Worm (Caenorhabditis elegans) whole organism, late embryonic: Measurements from ENCODE around the gene fbxb-98.

Source experiments
- K02D7.2 ChIP-seq: sonication (generic microtip); optimal IDR thresholded peaks from 2 replicates; lab custom pipeline; 2017; ENCODE audit warnings: mild to moderate bottlenecking, missing genetic modification characterization, missing compliant biosample characterization
- ama-1 ChIP-seq: fragments of 150-350 bp; optimal IDR thresholded peaks from 2 replicates; lab custom pipeline; 2014
- ceh-2 ChIP-seq: sonication (generic microtip); optimal IDR thresholded peaks from 2 replicates; lab custom pipeline; 2016; ENCODE audit warnings: missing genotype, missing genetic modification characterization, missing compliant biosample characterization
- lin-11 ChIP-seq: fragments of 200-800 bp; sonication (Bioruptor generic); optimal IDR thresholded peaks from 2 replicates; lab custom pipeline; 2018; ENCODE audit warnings: mild to moderate bottlenecking, missing genetic modification characterization, missing compliant biosample characterization
- nfya-1 ChIP-seq: sonication (generic microtip); optimal IDR thresholded peaks from 2 replicates; lab custom pipeline; 2017; ENCODE audit warnings: missing genetic modification characterization, mild to moderate bottlenecking, missing compliant biosample characterization, antibody characterized with exemption, moderate library complexity
- pha-4 ChIP-seq: fragments of 150-350 bp; optimal IDR thresholded peaks from 2 replicates; lab custom pipeline; 2018; ENCODE audit warnings: missing biosample characterization, missing genetic modification reagents, missing genetic modification characterization
- pqm-1 ChIP-seq: sonication (generic microtip); optimal IDR thresholded peaks from 2 replicates; lab custom pipeline; 2016; ENCODE audit warnings: missing genetic modification characterization, missing compliant biosample characterization
- pros-1 ChIP-seq: fragments of 150-350 bp; optimal IDR thresholded peaks from 2 replicates; lab custom pipeline; 2014; ENCODE audit warnings: missing biosample characterization, missing genetic modification reagents, missing genetic modification characterization
- syd-9 ChIP-seq: sonication (generic microtip); optimal IDR thresholded peaks from 2 replicates; lab custom pipeline; 2016; ENCODE audit warnings: mild to moderate bottlenecking, missing genetic modification characterization, moderate library complexity, missing compliant biosample characterization
- tbx-7 ChIP-seq: sonication (generic microtip); optimal IDR thresholded peaks from 2 replicates; lab custom pipeline; 2016; ENCODE audit warnings: missing genotype, missing genetic modification characterization, missing compliant biosample characterization
- unc-86 ChIP-seq: sonication (generic microtip); optimal IDR thresholded peaks from 2 replicates; lab custom pipeline; 2016; ENCODE audit warnings: missing genetic modification characterization, missing compliant biosample characterization

- TF ChIP-seq pros-1 (tag; lab: Kevin White, UChicago) (no peak), ceh-2 (no peak), nfya-1 (no peak), unc-86 (tag; lab: Kevin White, UChicago) (no peak), ama-1 (lab: Kevin White, UChicago) (no peak), pqm-1 (tag; lab: Kevin White, UChicago) (no peak), pha-4 (tag; lab: Kevin White, UChicago) (no peak), tbx-7 (no peak), K02D7.2 (tag; lab: Kevin White, UChicago) (no peak), syd-9 (tag; lab: Kevin White, UChicago) (no peak), lin-11 (tag; lab: Kevin White, UChicago) (no peak)
These were observed 42.4 kb upstream of the fbxb-98 start, which contains the start of gene fbxc-19 for ce11 chrII:1819944-1820570.
